Worm (Caenorhabditis elegans): ENCODE measurements around the gene C49F8.1.

DNA sequence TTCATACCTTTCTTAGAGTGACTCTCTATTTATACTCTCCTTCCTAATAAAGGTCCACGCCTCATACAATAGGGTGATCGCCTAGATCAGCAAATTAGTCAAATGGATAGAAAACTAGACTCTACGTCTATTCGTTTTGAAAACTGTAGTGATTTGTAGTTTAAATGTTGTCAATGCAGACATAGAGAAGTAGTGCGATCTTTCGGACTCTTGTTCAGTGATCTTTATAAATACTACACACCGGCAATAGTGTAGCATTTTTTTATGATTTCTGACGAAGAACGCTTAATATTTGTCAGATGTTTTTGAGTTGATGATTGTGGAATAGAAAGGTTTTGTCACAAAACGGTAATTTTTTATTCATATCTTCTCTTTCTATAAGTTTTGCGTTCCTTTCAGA is 46.5 kb upstream of the C49F8.1 start:
- TF ChIP-seq him-1 (tag; optimal IDR thresholded peaks at IDR 0.05) (no peak), W03F9.2 (tag; optimal IDR thresholded peaks at IDR 0.05) (no peak), dao-5 (tag; optimal IDR thresholded peaks at IDR 0.05) (no peak)
